Worm (Caenorhabditis elegans) whole organism, L2 larva: ENCODE measurements around the gene cest-26.

Experiments used
- C34F6.9 ChIP-seq: fragments of 150-350 bp; optimal IDR thresholded peaks from 2 replicates; lab custom pipeline; 2014; ENCODE audit warnings: missing biosample characterization, missing genetic modification characterization
- F13H6.1 ChIP-seq: sonication (generic microtip); optimal IDR thresholded peaks from 2 replicates; lab custom pipeline; 2016; ENCODE audit warnings: missing genetic modification characterization, missing compliant biosample characterization
- R02D3.7 ChIP-seq: fragments of 150-350 bp; optimal IDR thresholded peaks from 2 replicates; lab custom pipeline; 2014; ENCODE audit warnings: missing biosample characterization, missing genetic modification characterization
- Y55F3AM.14 ChIP-seq: fragments of 200-800 bp; sonication (Bioruptor generic); optimal IDR thresholded peaks from 2 replicates; lab custom pipeline; 2018; ENCODE audit warnings: mild to moderate bottlenecking, missing genetic modification characterization, missing compliant biosample characterization
- ZK546.5 ChIP-seq: sonication (generic microtip); optimal IDR thresholded peaks from 2 replicates; lab custom pipeline; 2017; ENCODE audit warnings: missing biosample characterization, missing genetic modification characterization
- alr-1 ChIP-seq: fragments of 150-350 bp; optimal IDR thresholded peaks from 2 replicates; lab custom pipeline; 2014; ENCODE audit warnings: missing biosample characterization, missing genetic modification characterization
- aly-2 ChIP-seq: fragments of 150-350 bp; optimal IDR thresholded peaks from 2 replicates; lab custom pipeline; 2014; ENCODE audit warnings: missing biosample characterization, missing genetic modification characterization
- ama-1 ChIP-seq: fragments of 150-350 bp; optimal IDR thresholded peaks from 2 replicates; lab custom pipeline; 2018; ENCODE audit warnings: inconsistent platforms
- blmp-1 ChIP-seq: sonication (generic microtip); optimal IDR thresholded peaks from 2 replicates; lab custom pipeline; 2017; ENCODE audit warnings: missing genetic modification characterization, mild to moderate bottlenecking, missing compliant biosample characterization, antibody characterized with exemption, moderate library complexity; ENCODE audit not compliant: insufficient read depth
- ceh-16 ChIP-seq: fragments of 150-350 bp; optimal IDR thresholded peaks from 2 replicates; lab custom pipeline; 2014; ENCODE audit warnings: missing biosample characterization, missing genetic modification characterization
- ceh-82 ChIP-seq: fragments of 150-350 bp; optimal IDR thresholded peaks from 2 replicates; lab custom pipeline; 2014; ENCODE audit warnings: missing biosample characterization, missing genetic modification characterization
- dmd-4 ChIP-seq: sonication (generic microtip); optimal IDR thresholded peaks from 2 replicates; lab custom pipeline; 2017; ENCODE audit warnings: missing biosample characterization, missing genetic modification characterization
- egl-27 ChIP-seq: sonication (generic microtip); optimal IDR thresholded peaks from 3 replicates; lab custom pipeline; 2017; ENCODE audit warnings: missing biosample characterization, missing genetic modification reagents, missing genetic modification characterization
- elt-1 ChIP-seq: fragments of 150-350 bp; optimal IDR thresholded peaks from 2 replicates; lab custom pipeline; 2014; ENCODE audit warnings: missing biosample characterization, missing genetic modification characterization
- elt-3 ChIP-seq: sonication (generic microtip); optimal IDR thresholded peaks from 2 replicates; lab custom pipeline; 2017; ENCODE audit warnings: missing biosample characterization, missing genetic modification characterization
- fos-1 ChIP-seq: fragments of 150-350 bp; optimal IDR thresholded peaks from 2 replicates; lab custom pipeline; 2014; ENCODE audit warnings: missing biosample characterization, missing genetic modification characterization
- gmeb-1 ChIP-seq: fragments of 150-350 bp; optimal IDR thresholded peaks from 2 replicates; lab custom pipeline; 2014; ENCODE audit warnings: missing biosample characterization, missing genetic modification characterization
- lin-11 ChIP-seq: fragments of 150-350 bp; sonication (generic microtip); optimal IDR thresholded peaks from 2 replicates; lab custom pipeline; 2014; ENCODE audit warnings: missing biosample characterization, missing genetic modification characterization, inconsistent platforms, mixed read lengths
- lin-39 ChIP-seq: fragments of 150-350 bp; optimal IDR thresholded peaks from 2 replicates; lab custom pipeline; 2014; ENCODE audit warnings: missing biosample characterization, missing genetic modification reagents, missing genetic modification characterization
- lsy-2 ChIP-seq, 2 experiments: fragments of 150-350 bp in 1 of 2; sonication (generic microtip) in 1 of 2; optimal IDR thresholded peaks; 2 replicates each; lab custom pipeline; 2014 to 2017; ENCODE audit warnings: missing biosample characterization in 2 of 2, missing genetic modification characterization in 2 of 2
- mbf-1 ChIP-seq: sonication (generic microtip); optimal IDR thresholded peaks from 2 replicates; lab custom pipeline; 2017; ENCODE audit warnings: missing biosample characterization, missing genetic modification characterization
- mdl-1 ChIP-seq, 2 experiments: fragments of 150-350 bp in 1 of 2; sonication (generic microtip) in 1 of 2; optimal IDR thresholded peaks; 2 replicates each; lab custom pipeline; 2017; ENCODE audit warnings: missing biosample characterization in 2 of 2, missing genetic modification characterization in 2 of 2
- nhr-10 ChIP-seq: sonication (generic microtip); optimal IDR thresholded peaks from 2 replicates; lab custom pipeline; 2017; ENCODE audit warnings: missing biosample characterization, missing genetic modification characterization
- nhr-11 ChIP-seq: fragments of 150-350 bp; optimal IDR thresholded peaks from 2 replicates; lab custom pipeline; 2014; ENCODE audit warnings: missing biosample characterization, missing genetic modification characterization
- nhr-12 ChIP-seq: fragments of 150-350 bp; optimal IDR thresholded peaks from 2 replicates; lab custom pipeline; 2014; ENCODE audit warnings: missing biosample characterization, missing genetic modification characterization
- nhr-129 ChIP-seq: fragments of 150-350 bp; optimal IDR thresholded peaks from 2 replicates; lab custom pipeline; 2014; ENCODE audit warnings: missing biosample characterization, missing genetic modification characterization
- nhr-21 ChIP-seq: fragments of 150-350 bp; optimal IDR thresholded peaks from 2 replicates; lab custom pipeline; 2014; ENCODE audit warnings: missing biosample characterization, missing genetic modification characterization
- nhr-23 ChIP-seq: fragments of 150-350 bp; optimal IDR thresholded peaks from 2 replicates; lab custom pipeline; 2014; ENCODE audit warnings: missing biosample characterization, missing genetic modification reagents, missing genetic modification characterization
- nhr-237 ChIP-seq: fragments of 150-350 bp; optimal IDR thresholded peaks from 2 replicates; lab custom pipeline; 2014; ENCODE audit warnings: missing biosample characterization, missing genetic modification characterization
- nhr-25 ChIP-seq: fragments of 150-350 bp; sonication (generic microtip); optimal IDR thresholded peaks from 3 replicates; lab custom pipeline; 2014; ENCODE audit warnings: missing biosample characterization, missing genetic modification characterization
- nhr-6 ChIP-seq: fragments of 150-350 bp; optimal IDR thresholded peaks from 2 replicates; lab custom pipeline; 2014; ENCODE audit warnings: missing biosample characterization, missing genetic modification characterization
- nhr-77 ChIP-seq: fragments of 150-350 bp; optimal IDR thresholded peaks from 2 replicates; lab custom pipeline; 2014; ENCODE audit warnings: missing biosample characterization, missing genetic modification characterization
- peb-1 ChIP-seq: fragments of 150-350 bp; optimal IDR thresholded peaks from 2 replicates; lab custom pipeline; 2014; ENCODE audit warnings: missing biosample characterization, missing genetic modification characterization
- sem-4 ChIP-seq: fragments of 150-350 bp; optimal IDR thresholded peaks from 2 replicates; lab custom pipeline; 2014; ENCODE audit warnings: missing biosample characterization, missing genetic modification reagents, missing genetic modification characterization
- sma-9 ChIP-seq, 2 experiments: fragments of 150-350 bp in 1 of 2; sonication (generic microtip) in 1 of 2; optimal IDR thresholded peaks; 2 replicates each; lab custom pipeline; 2014 to 2016; ENCODE audit warnings: missing genetic modification characterization in 2 of 2, mild to moderate bottlenecking in 1 of 2, missing biosample characterization in 1 of 2, missing compliant biosample characterization in 1 of 2, missing genetic modification reagents in 1 of 2, moderate library complexity in 1 of 2
- unc-39 ChIP-seq: fragments of 150-350 bp; optimal IDR thresholded peaks from 2 replicates; lab custom pipeline; 2014; ENCODE audit warnings: missing biosample characterization, missing genetic modification characterization
- unc-55 ChIP-seq: fragments of 150-350 bp; sonication (generic microtip); optimal IDR thresholded peaks from 3 replicates; lab custom pipeline; 2014; ENCODE audit warnings: missing biosample characterization, missing genetic modification reagents, missing genetic modification characterization
- unc-62 ChIP-seq: fragments of 150-350 bp; optimal IDR thresholded peaks from 2 replicates; lab custom pipeline; 2014; ENCODE audit warnings: missing biosample characterization, missing genetic modification reagents, missing genetic modification characterization
- zag-1 ChIP-seq: fragments of 150-350 bp; optimal IDR thresholded peaks from 2 replicates; lab custom pipeline; 2014; ENCODE audit warnings: missing biosample characterization, missing genetic modification characterization
- ztf-1 ChIP-seq: fragments of 200-800 bp; sonication (Bioruptor generic); conservative IDR thresholded peaks from 2 replicates; pipeline ENCODE4 v1.3.6; 2022; ENCODE audit warnings: missing genetic modification characterization, missing compliant biosample characterization
- ztf-11 ChIP-seq: sonication (generic microtip); optimal IDR thresholded peaks from 2 replicates; lab custom pipeline; 2017; ENCODE audit warnings: missing biosample characterization, missing genetic modification characterization

Gene cest-26

DNA sequence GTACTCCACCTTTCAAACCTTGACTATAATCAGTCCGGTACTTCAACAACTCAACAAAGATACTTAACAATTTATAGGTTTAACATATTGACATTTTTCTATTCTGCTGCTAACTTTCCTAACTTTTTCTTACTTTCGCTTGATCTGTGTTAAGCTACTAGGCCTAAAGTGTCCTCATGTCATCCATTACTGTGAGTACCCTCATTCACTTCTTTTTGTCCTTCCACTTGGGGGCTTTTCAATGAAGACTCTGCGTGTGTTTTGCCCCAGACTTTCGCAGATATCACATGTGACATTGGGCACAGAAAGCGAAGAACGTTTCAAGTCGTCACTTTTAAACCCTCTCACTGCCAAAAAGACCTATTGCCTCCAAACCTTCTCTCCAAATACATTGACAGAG lies 32.7 kb downstream of the cest-26 start (continued):
- TF ChIP-seq Y55F3AM.14 (GFP tag; lab: Kevin White, UChicago): no peak
- no peak for TF ChIP-seq nhr-129 (tag; lab: Kevin White, UChicago)
- TF ChIP-seq, all 48 proteins: peak for 5

ce11 chrX:4402854-4403253 lies 34.6 kb downstream of the cest-26 start, which contains the start of gene D1079.1:
D1079.1 (plus strand) TSS chrX:4403154.
- TF ChIP-seq lsy-2 (tag; optimal IDR thresholded peaks at IDR 0.05; lab: Kevin White, UChicago): no peak
- no peak for TF ChIP-seq ama-1 (lab: Kevin White, UChicago)
- TF ChIP-seq unc-55 (GFP tag; lab: Kevin White, UChicago): peak; percentile 31
- no peak for TF ChIP-seq nhr-10 (tag; lab: Kevin White, UChicago)
- no peak for TF ChIP-seq nhr-23
- TF ChIP-seq sma-9 (GFP tag; optimal IDR thresholded peaks at IDR 0.05; lab: Kevin White, UChicago): no peak
- no peak for TF ChIP-seq sma-9 (tag; optimal IDR thresholded peaks at IDR 0.05; lab: Kevin White, UChicago)
- no peak for TF ChIP-seq ZK546.5
- TF ChIP-seq elt-3 (tag; lab: Kevin White, UChicago): no peak

DNA sequence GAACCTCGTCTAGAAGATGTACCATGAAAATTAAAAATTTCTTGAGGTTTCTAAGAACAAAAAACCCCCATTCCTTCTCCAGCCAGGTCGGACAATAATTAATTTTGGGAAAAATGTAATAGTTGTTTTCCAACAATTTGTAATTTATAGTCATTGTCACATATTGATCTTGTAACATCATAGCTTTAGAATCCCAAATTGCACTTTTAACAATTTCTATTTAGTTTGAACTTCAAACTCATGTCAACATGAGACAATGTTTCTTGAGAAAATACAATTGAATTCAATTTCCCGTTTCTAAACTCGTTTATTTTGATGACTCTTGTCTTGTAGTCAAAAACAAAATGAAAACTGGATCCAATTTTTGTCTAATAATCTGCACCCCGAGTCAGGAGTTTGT lies 37.2 kb downstream of the cest-26 start:
- TF ChIP-seq elt-1: no peak
- TF ChIP-seq peb-1 (tag; lab: Kevin White, UChicago): no peak
- TF ChIP-seq nhr-77 (tag; lab: Kevin White, UChicago): no peak
- TF ChIP-seq unc-55 (GFP tag; lab: Kevin White, UChicago): no peak
- no peak for TF ChIP-seq elt-3 (tag; lab: Kevin White, UChicago)
- TF ChIP-seq ceh-82: no peak

DNA sequence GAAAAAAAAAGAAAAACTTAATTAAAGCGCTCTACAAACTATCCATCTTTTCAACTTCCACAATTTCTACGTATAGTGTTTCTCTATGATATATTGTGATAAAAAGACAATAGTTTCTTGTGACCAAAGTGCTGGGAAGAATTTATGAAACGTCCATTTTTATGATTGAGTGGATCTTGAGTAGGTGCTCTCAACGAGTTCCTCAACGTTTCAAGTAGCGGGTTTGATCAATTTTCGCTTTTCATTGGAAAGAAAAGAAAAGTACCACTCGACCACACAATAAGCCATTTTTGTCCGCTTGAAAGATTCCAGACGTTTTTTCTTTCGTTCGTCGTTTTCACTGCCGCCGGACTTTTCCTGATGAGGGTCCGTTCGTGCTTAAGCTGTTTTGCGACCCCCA lies 40.0 kb downstream of the cest-26 start:
- TF ChIP-seq unc-39 (no peak), elt-3 (tag; lab: Kevin White, UChicago) (no peak), peb-1 (tag; lab: Kevin White, UChicago) (no peak), dmd-4 (tag; lab: Kevin White, UChicago) (no peak), mbf-1 (tag; lab: Kevin White, UChicago) (no peak), nhr-21 (tag; lab: Kevin White, UChicago) (no peak), nhr-12 (no peak), ama-1 (lab: Kevin White, UChicago) (no peak), Y55F3AM.14 (GFP tag; lab: Kevin White, UChicago) (no peak), nhr-237 (no peak), ztf-1 (no peak), gmeb-1 (no peak), ztf-11 (tag; lab: Kevin White, UChicago) (no peak), nhr-11 (tag; lab: Kevin White, UChicago) (no peak), ceh-16 (tag; lab: Kevin White, UChicago) (no peak), R02D3.7 (tag; lab: Kevin White, UChicago) (no peak), fos-1 (tag; lab: Kevin White, UChicago) (no peak)

- TF ChIP-seq R02D3.7 (tag; lab: Kevin White, UChicago) (no peak), lin-11 (no peak), ama-1 (lab: Kevin White, UChicago) (no peak), nhr-12 (no peak), nhr-11 (tag; lab: Kevin White, UChicago) (no peak), nhr-25 (peak; percentile 78), unc-55 (GFP tag; lab: Kevin White, UChicago) (peak; percentile 77), ceh-16 (tag; lab: Kevin White, UChicago) (no peak), zag-1 (no peak), unc-39 (no peak), unc-62 (GFP tag; lab: Kevin White, UChicago) (no peak), ztf-11 (tag; lab: Kevin White, UChicago) (no peak), elt-1 (no peak), nhr-6 (tag; lab: Kevin White, UChicago) (peak; percentile 49), egl-27 (tag; lab: Kevin White, UChicago) (peak; percentile 63), sem-4 (tag; lab: Kevin White, UChicago) (peak; percentile 22), ceh-82 (peak; percentile 63), Y55F3AM.14 (GFP tag; lab: Kevin White, UChicago) (no peak), alr-1 (tag; lab: Kevin White, UChicago) (no peak), aly-2 (no peak), sma-9 (GFP tag; optimal IDR thresholded peaks at IDR 0.05; lab: Kevin White, UChicago) (peak; percentile 47), sma-9 (tag; optimal IDR thresholded peaks at IDR 0.05; lab: Kevin White, UChicago) (no peak), C34F6.9 (tag; lab: Kevin White, UChicago) (peak; percentile 46), blmp-1 (no peak), mdl-1 (tag; optimal IDR thresholded peaks at IDR 0.05; lab: Kevin White, UChicago) (no peak), nhr-77 (tag; lab: Kevin White, UChicago) (no peak), dmd-4 (tag; lab: Kevin White, UChicago) (no peak), mbf-1 (tag; lab: Kevin White, UChicago) (peak; percentile 35), lin-39 (no peak), fos-1 (tag; lab: Kevin White, UChicago) (peak; percentile 64), lsy-2 (tag; optimal IDR thresholded peaks at IDR 0.05; lab: Kevin White, UChicago) (peak; percentile 59 to 77), F13H6.1 (tag; lab: Kevin White, UChicago) (peak; percentile 79)
Measured at ce11 chrX:4395073-4395850, 42.2 kb downstream of the cest-26 start.
